Fruit fly (Drosophila melanogaster): ENCODE measurements around the gene Blimp-1.

dm6 chr3L:5654955-5655750 is 24.4 kb downstream of the Blimp-1 start:
- TF ChIP-seq psq (optimal IDR thresholded peaks at IDR 0.05) (no peak), h (optimal IDR thresholded peaks at IDR 0.05) (no peak), Myc (optimal IDR thresholded peaks at IDR 0.05) (no peak), insv (optimal IDR thresholded peaks at IDR 0.05) (no peak)

Measured in Kc167 (cell line).